Worm (Caenorhabditis elegans) whole organism, young adult: Measurements from ENCODE around the gene C49F5.6.

Experiments used
- F37B4.10 ChIP-seq: fragments of 200-800 bp; sonication (Bioruptor generic); IDR thresholded peaks from 2 replicates; pipeline ENCODE4 v1.3.6; 2022; ENCODE audit warnings: missing genetic modification characterization, missing compliant biosample characterization
- let-526 ChIP-seq: fragments of 200-800 bp; sonication (Bioruptor generic); IDR thresholded peaks from 2 replicates; pipeline ENCODE4 v1.3.6; 2022; ENCODE audit warnings: missing genetic modification reagents, missing genetic modification characterization, missing compliant biosample characterization
- rpc-1 ChIP-seq, 2 experiments: fragments of 150-350 bp in 1 of 2; sonication (generic microtip) in 1 of 2; optimal IDR thresholded peaks; 2 replicates each; lab custom pipeline; 2014 to 2018; ENCODE audit warnings: missing biosample characterization in 1 of 2, missing genetic modification characterization in 1 of 2, missing genetic modification reagents in 1 of 2, missing genotype in 1 of 2
- sdz-38 ChIP-seq: sonication (generic microtip); optimal IDR thresholded peaks from 2 replicates; lab custom pipeline; 2016; ENCODE audit warnings: missing genotype, missing genetic modification characterization, missing compliant biosample characterization
- ztf-18 ChIP-seq: sonication (generic microtip); optimal IDR thresholded peaks from 2 replicates; lab custom pipeline; 2016; ENCODE audit warnings: missing genotype, mild to moderate bottlenecking, missing genetic modification characterization, missing compliant biosample characterization

ce11 chrX:11993327-11993726, 5.2 kb downstream of the C49F5.6 start:
- no peak for TF ChIP-seq let-526 (GFP tag; lab: Robert Waterston, UW)
- peak; percentile 56 for TF ChIP-seq ztf-18 (tag; lab: Kevin White, UChicago)
- no peak for TF ChIP-seq F37B4.10 (GFP tag; lab: Robert Waterston, UW)
- TF ChIP-seq sdz-38 (tag; lab: Kevin White, UChicago), result no peak
- peak; percentile 70 for TF ChIP-seq rpc-1 (optimal IDR thresholded peaks at IDR 0.05; lab: Kevin White, UChicago)
- peak; percentile 81 for TF ChIP-seq rpc-1 (tag; optimal IDR thresholded peaks at IDR 0.05; lab: Kevin White, UChicago)
